Worm (Caenorhabditis elegans) whole organism, late embryonic: Measurements from ENCODE around the gene tag-241.

Source experiments
- pha-4 ChIP-seq: fragments of 150-350 bp; optimal IDR thresholded peaks from 2 replicates; lab custom pipeline; 2018; ENCODE audit warnings: missing biosample characterization, missing genetic modification reagents, missing genetic modification characterization
- tbx-2 ChIP-seq: sonication (generic microtip); optimal IDR thresholded peaks from 2 replicates; lab custom pipeline; 2016; ENCODE audit warnings: missing genetic modification characterization, missing compliant biosample characterization
- unc-3 ChIP-seq, 2 experiments: fragments of 200-800 bp in 1 of 2; sonication (Bioruptor generic) in 1 of 2; sonication (generic microtip) in 1 of 2; conservative IDR thresholded peaks in 1 of 2; optimal IDR thresholded peaks in 1 of 2; 2 replicates each; pipeline versions ENCODE4 v1.3.6 to Lab custom; 2016 to 2022; ENCODE audit warnings: missing compliant biosample characterization in 2 of 2, missing genetic modification characterization in 2 of 2, missing genetic modification reagents in 1 of 2
- unc-86 ChIP-seq: sonication (generic microtip); optimal IDR thresholded peaks from 2 replicates; lab custom pipeline; 2016; ENCODE audit warnings: missing genetic modification characterization, missing compliant biosample characterization

DNA sequence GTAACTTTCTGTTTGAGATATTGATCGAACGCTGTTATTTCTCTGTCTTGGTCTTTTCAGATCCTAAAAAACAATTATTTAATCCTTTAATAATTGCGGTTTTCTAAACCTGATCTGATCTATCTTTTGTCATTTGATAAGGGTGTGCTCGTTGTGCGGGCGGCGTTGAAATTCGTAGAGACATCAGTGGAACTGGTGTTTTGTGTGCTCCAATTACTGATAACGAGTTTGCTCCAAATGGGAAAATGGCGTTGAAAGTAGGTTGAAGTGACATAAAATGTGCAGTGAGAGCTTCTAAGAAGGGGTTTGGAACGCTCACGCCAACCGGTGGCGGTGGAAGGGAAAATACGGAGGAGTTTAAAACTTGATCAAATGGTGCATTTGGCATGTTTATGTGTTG lies 30.6 kb downstream of the tag-241 start:
- no peak for TF ChIP-seq pha-4 (tag; lab: Kevin White, UChicago)
- no peak for TF ChIP-seq tbx-2 (tag; lab: Kevin White, UChicago)
- no peak for TF ChIP-seq unc-3 (GFP tag; conservative IDR thresholded peaks at IDR 0.05; lab: Robert Waterston, UW)
- no peak for TF ChIP-seq unc-3 (tag; optimal IDR thresholded peaks at IDR 0.05; lab: Kevin White, UChicago)
- no peak for TF ChIP-seq unc-86 (tag; lab: Kevin White, UChicago)
